Fruit fly (Drosophila melanogaster) whole organism, embryonic: ENCODE measurements around the gene lectin-37Da.

Experiments used
- Blimp-1 ChIP-seq: fragments of 200-800 bp; sonication (Bioruptor generic); optimal IDR thresholded peaks from 3 replicates; lab custom pipeline; 2018; ENCODE audit warnings: missing biosample characterization, missing genetic modification characterization, mild to moderate bottlenecking, moderate library complexity, missing genetic modification reagents
- CG10431 ChIP-seq: fragments of 200-800 bp; sonication (Bioruptor generic); optimal IDR thresholded peaks from 3 replicates; lab custom pipeline; 2018; ENCODE audit warnings: missing biosample characterization, mild to moderate bottlenecking, missing genetic modification characterization
- CG10654 ChIP-seq: fragments of 200-800 bp; sonication (Bioruptor generic); optimal IDR thresholded peaks from 2 replicates; lab custom pipeline; 2016; ENCODE audit warnings: missing biosample characterization, missing genetic modification characterization
- CG12659 ChIP-seq: fragments of 200-800 bp; sonication (Bioruptor generic); optimal IDR thresholded peaks from 3 replicates; lab custom pipeline; 2017; ENCODE audit warnings: mild to moderate bottlenecking, missing biosample characterization, missing genetic modification reagents, missing genetic modification characterization
- CG14014 ChIP-seq: fragments of 200-800 bp; sonication (Bioruptor generic); IDR thresholded peaks from 2 replicates; pipeline ENCODE4 v1.3.6; 2022; ENCODE audit warnings: missing biosample characterization, missing genetic modification characterization
- CG14710 ChIP-seq: fragments of 200-800 bp; sonication (Bioruptor generic); optimal IDR thresholded peaks from 3 replicates; lab custom pipeline; 2019; ENCODE audit warnings: missing biosample characterization, mild to moderate bottlenecking, missing genetic modification characterization, moderate library complexity
- CG14965 ChIP-seq: fragments of 200-800 bp; sonication (Bioruptor generic); optimal IDR thresholded peaks from 2 replicates; lab custom pipeline; 2016; ENCODE audit warnings: missing biosample characterization, missing genetic modification characterization, borderline replicate concordance
- CG17186 ChIP-seq: fragments of 200-800 bp; sonication (Bioruptor generic); optimal IDR thresholded peaks from 3 replicates; lab custom pipeline; 2017; ENCODE audit warnings: missing biosample characterization, missing genetic modification reagents, missing genetic modification characterization
- CG2120 ChIP-seq: fragments of 200-800 bp; sonication (Bioruptor generic); optimal IDR thresholded peaks from 3 replicates; lab custom pipeline; 2016; ENCODE audit warnings: missing biosample characterization, missing genetic modification characterization
- CG31441 ChIP-seq: fragments of 200-800 bp; sonication (Bioruptor generic); IDR thresholded peaks from 2 replicates; pipeline ENCODE4 v1.3.6; 2022; ENCODE audit warnings: missing biosample characterization, missing genetic modification characterization
- CG3407 ChIP-seq: fragments of 200-800 bp; sonication (Bioruptor generic); optimal IDR thresholded peaks from 2 replicates; lab custom pipeline; 2018; ENCODE audit warnings: missing biosample characterization, mild to moderate bottlenecking, missing genetic modification characterization
- CG3726 ChIP-seq: fragments of 200-800 bp; sonication (Bioruptor generic); IDR thresholded peaks from 3 replicates; pipeline ENCODE4, ENCODE4 v1.3.6; 2022; ENCODE audit warnings: missing biosample characterization, missing genetic modification characterization
- CG4404 ChIP-seq: fragments of 200-800 bp; sonication (Bioruptor generic); IDR thresholded peaks from 2 replicates; pipeline ENCODE4 v1.3.6; 2022; ENCODE audit warnings: missing biosample characterization, missing genetic modification characterization
- CG4424 ChIP-seq: fragments of 200-800 bp; sonication (Bioruptor generic); optimal IDR thresholded peaks from 3 replicates; lab custom pipeline; 2016; ENCODE audit warnings: missing biosample characterization, missing genetic modification characterization
- CG6175 ChIP-seq: fragments of 200-800 bp; sonication (Bioruptor generic); IDR thresholded peaks from 3 replicates; pipeline ENCODE4 v1.3.6; 2022; ENCODE audit warnings: missing biosample characterization, missing genetic modification characterization
- CG7556 ChIP-seq: fragments of 200-800 bp; sonication (Bioruptor generic); optimal IDR thresholded peaks from 2 replicates; lab custom pipeline; 2017; ENCODE audit warnings: missing biosample characterization, mild to moderate bottlenecking, missing genetic modification characterization
- CG7839 ChIP-seq: fragments of 200-800 bp; sonication (Bioruptor generic); optimal IDR thresholded peaks from 3 replicates; lab custom pipeline; 2018; ENCODE audit warnings: missing biosample characterization, mild to moderate bottlenecking, missing genetic modification characterization, moderate library complexity
- CG8290 ChIP-seq, 3 experiments: fragments of 200-800 bp; sonication (Bioruptor generic); optimal IDR thresholded peaks; 2 replicates each; lab custom pipeline; 2016 to 2019; ENCODE audit warnings: missing biosample characterization in 3 of 3, missing genetic modification characterization in 3 of 3, mild to moderate bottlenecking in 2 of 3, moderate library complexity in 1 of 3
- CG9932 ChIP-seq: fragments of 200-800 bp; sonication (Bioruptor generic); IDR thresholded peaks from 2 replicates; pipeline ENCODE4 v1.3.6; 2022; ENCODE audit warnings: missing biosample characterization, missing genetic modification characterization
- CrebB ChIP-seq: fragments of 200-800 bp; sonication (Bioruptor generic); optimal IDR thresholded peaks from 3 replicates; lab custom pipeline; 2018; ENCODE audit warnings: missing biosample characterization, mild to moderate bottlenecking, missing genetic modification characterization
- D19B ChIP-seq: fragments of 200-800 bp; sonication (Bioruptor generic); optimal IDR thresholded peaks from 2 replicates; lab custom pipeline; 2017; ENCODE audit warnings: missing biosample characterization, mild to moderate bottlenecking, missing genetic modification characterization
- Dp ChIP-seq: fragments of 200-800 bp; sonication (Bioruptor generic); optimal IDR thresholded peaks from 2 replicates; lab custom pipeline; 2018; ENCODE audit warnings: missing biosample characterization, mild to moderate bottlenecking, missing genetic modification characterization, moderate library complexity
- Ets97D ChIP-seq: fragments of 200-800 bp; sonication (Bioruptor generic); optimal IDR thresholded peaks from 3 replicates; lab custom pipeline; 2016; ENCODE audit warnings: missing biosample characterization, missing genetic modification characterization
- Fer3 ChIP-seq: fragments of 200-800 bp; sonication (Bioruptor generic); optimal IDR thresholded peaks from 2 replicates; lab custom pipeline; 2018; ENCODE audit warnings: missing biosample characterization, mild to moderate bottlenecking, missing genetic modification characterization, moderate library complexity
- Gsc ChIP-seq: fragments of 200-800 bp; sonication (Bioruptor generic); IDR thresholded peaks from 2 replicates; pipeline ENCODE4 v1.3.6; 2022; ENCODE audit warnings: missing biosample characterization, missing genetic modification characterization
- HLH3B ChIP-seq: fragments of 200-800 bp; sonication (Bioruptor generic); IDR thresholded peaks from 2 replicates; pipeline ENCODE4 v1.3.6; 2022; ENCODE audit warnings: missing biosample characterization, missing genetic modification characterization
- Meics ChIP-seq: fragments of 200-800 bp; sonication (Bioruptor generic); optimal IDR thresholded peaks from 2 replicates; lab custom pipeline; 2017; ENCODE audit warnings: missing biosample characterization, mild to moderate bottlenecking, missing genetic modification characterization
- Mes4 ChIP-seq: fragments of 200-800 bp; sonication (Bioruptor generic); optimal IDR thresholded peaks from 2 replicates; lab custom pipeline; 2016; ENCODE audit warnings: missing biosample characterization, missing genetic modification characterization
- Oaz ChIP-seq: fragments of 200-800 bp; sonication (Bioruptor generic); IDR thresholded peaks from 2 replicates; pipeline ENCODE4 v1.3.6; 2022; ENCODE audit warnings: missing biosample characterization, missing genetic modification characterization
- Tbp ChIP-seq: fragments of >200 bp; optimal IDR thresholded peaks from 2 replicates; lab custom pipeline; 2018; ENCODE audit warnings: missing biosample characterization, missing genetic modification characterization
- YL-1 ChIP-seq: fragments of 200-800 bp; sonication (Bioruptor generic); optimal IDR thresholded peaks from 3 replicates; lab custom pipeline; 2017; ENCODE audit warnings: missing biosample characterization, mild to moderate bottlenecking, missing genetic modification characterization
- chn ChIP-seq: fragments of 200-800 bp; sonication (Bioruptor generic); optimal IDR thresholded peaks from 2 replicates; lab custom pipeline; 2016; ENCODE audit warnings: missing biosample characterization, missing genetic modification characterization
- en ChIP-seq: fragments of 200-800 bp; sonication (Bioruptor generic); optimal IDR thresholded peaks from 2 replicates; lab custom pipeline; 2016; ENCODE audit warnings: missing biosample characterization, missing genetic modification characterization
- fd64A ChIP-seq: fragments of 200-800 bp; sonication (Bioruptor generic); optimal IDR thresholded peaks from 3 replicates; lab custom pipeline; 2018; ENCODE audit warnings: missing biosample characterization, mild to moderate bottlenecking, missing genetic modification characterization
- fd96Cb ChIP-seq: fragments of 200-800 bp; sonication (Bioruptor generic); optimal IDR thresholded peaks from 2 replicates; lab custom pipeline; 2018; ENCODE audit warnings: missing biosample characterization, mild to moderate bottlenecking, missing genetic modification characterization, moderate library complexity
- grn ChIP-seq: fragments of 200-800 bp; sonication (Bioruptor generic); optimal IDR thresholded peaks from 3 replicates; lab custom pipeline; 2017; ENCODE audit warnings: missing biosample characterization, missing genetic modification characterization
- jigr1 ChIP-seq: fragments of 200-800 bp; sonication (Bioruptor generic); IDR thresholded peaks from 3 replicates; pipeline ENCODE4 v1.3.6; 2022; ENCODE audit warnings: missing biosample characterization, missing genetic modification characterization
- lilli ChIP-seq: fragments of 200-800 bp; sonication (Bioruptor generic); optimal IDR thresholded peaks from 3 replicates; lab custom pipeline; 2016; ENCODE audit warnings: missing biosample characterization, missing genetic modification characterization
- mirr ChIP-seq: fragments of 200-800 bp; sonication (Bioruptor generic); optimal IDR thresholded peaks from 3 replicates; lab custom pipeline; 2018; ENCODE audit warnings: missing biosample characterization, mild to moderate bottlenecking, missing genetic modification characterization
- nom ChIP-seq: fragments of 200-800 bp; sonication (Bioruptor generic); optimal IDR thresholded peaks from 2 replicates; lab custom pipeline; 2017; ENCODE audit warnings: missing biosample characterization, missing genetic modification characterization, mild to moderate bottlenecking, moderate library complexity, missing genetic modification reagents
- peb ChIP-seq: fragments of 200-800 bp; sonication (Bioruptor generic); IDR thresholded peaks from 2 replicates; pipeline ENCODE4 v1.3.6; 2022; ENCODE audit warnings: missing biosample characterization, missing genetic modification characterization
- pita ChIP-seq: fragments of 200-800 bp; sonication (Bioruptor generic); optimal IDR thresholded peaks from 2 replicates; lab custom pipeline; 2017; ENCODE audit warnings: missing biosample characterization, mild to moderate bottlenecking, missing genetic modification characterization
- pros ChIP-seq: fragments of 200-800 bp; sonication (Bioruptor generic); optimal IDR thresholded peaks from 3 replicates; lab custom pipeline; 2019; ENCODE audit warnings: missing biosample characterization, mild to moderate bottlenecking, missing genetic modification characterization, moderate library complexity
- ro ChIP-seq: fragments of 200-800 bp; sonication (Bioruptor generic); IDR thresholded peaks from 2 replicates; pipeline ENCODE4 v1.3.6; 2022; ENCODE audit warnings: missing biosample characterization, missing genetic modification characterization
- scrt ChIP-seq: fragments of 200-800 bp; sonication (Bioruptor generic); optimal IDR thresholded peaks from 2 replicates; lab custom pipeline; 2018; ENCODE audit warnings: missing biosample characterization, mild to moderate bottlenecking, missing genetic modification characterization, moderate library complexity
- sug ChIP-seq: fragments of 200-800 bp; optimal IDR thresholded peaks from 2 replicates; lab custom pipeline; 2019; ENCODE audit warnings: missing biosample characterization, mild to moderate bottlenecking, missing genetic modification characterization, moderate library complexity
- tap ChIP-seq: fragments of 200-800 bp; optimal IDR thresholded peaks from 3 replicates; lab custom pipeline; 2019; ENCODE audit warnings: missing biosample characterization, mild to moderate bottlenecking, missing genetic modification characterization, moderate library complexity
- tio ChIP-seq: fragments of 200-800 bp; sonication (Bioruptor generic); optimal IDR thresholded peaks from 2 replicates; lab custom pipeline; 2017; ENCODE audit warnings: missing biosample characterization, missing genetic modification characterization, inconsistent platforms
- vfl ChIP-seq: fragments of 200-800 bp; sonication (Bioruptor generic); optimal IDR thresholded peaks from 2 replicates; lab custom pipeline; 2016; ENCODE audit warnings: missing biosample characterization, missing genetic modification characterization
- wek ChIP-seq: fragments of 200-800 bp; sonication (Bioruptor generic); optimal IDR thresholded peaks from 3 replicates; lab custom pipeline; 2018; ENCODE audit warnings: missing biosample characterization, mild to moderate bottlenecking, missing genetic modification characterization, moderate library complexity

Gene lectin-37Da

DNA sequence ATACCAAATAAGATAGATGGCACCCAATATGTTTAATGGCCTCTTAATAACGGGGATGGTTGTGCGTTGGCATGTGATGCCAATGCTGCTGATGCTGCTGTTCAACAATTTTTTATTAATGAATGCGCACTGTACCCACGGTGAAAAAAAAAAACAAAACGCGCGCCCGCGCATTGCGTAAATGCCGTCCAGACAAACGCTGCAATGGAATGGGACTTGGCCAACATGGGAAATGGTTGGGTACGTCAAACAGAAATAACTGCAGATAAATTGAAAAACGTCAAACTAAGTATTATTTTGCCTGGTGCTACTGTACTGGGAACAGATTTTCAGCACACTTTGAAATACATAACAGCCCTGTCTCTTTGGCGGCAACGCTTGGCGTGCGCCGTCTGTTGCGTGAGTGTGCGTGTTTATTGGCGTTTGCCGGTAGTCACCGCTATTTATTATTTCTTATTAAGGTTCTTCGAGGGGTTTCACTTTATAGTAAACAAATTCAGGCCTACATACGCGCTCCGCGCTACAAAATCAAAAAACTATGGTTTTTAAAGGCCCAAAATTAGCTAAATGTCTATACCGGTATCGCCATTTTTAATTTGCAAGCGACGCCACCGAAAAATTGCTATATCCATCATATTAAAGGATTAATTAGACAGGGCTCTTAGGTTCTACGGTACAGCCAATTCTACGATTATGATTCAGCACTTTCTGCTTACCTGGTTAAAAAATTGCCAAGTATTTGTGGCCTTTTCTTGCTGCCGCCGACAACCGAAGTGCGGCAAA, 34.6 kb downstream of the lectin-37Da start (continued):
- TF ChIP-seq Dp (GFP tag; lab: Kevin White, UChicago) (peak; percentile 57), Meics (GFP tag; lab: Kevin White, UChicago) (peak; percentile 23), grn (GFP tag; lab: Kevin White, UChicago) (no peak), Mes4 (GFP tag; lab: Kevin White, UChicago) (no peak), CG7839 (peak; percentile 32), CG2120 (GFP tag; lab: Kevin White, UChicago) (peak; percentile 43), Oaz (GFP tag; lab: Robert Waterston, UW) (no peak), CG3726 (no peak), Fer3 (no peak), CG9932 (GFP tag; lab: Robert Waterston, UW) (no peak; the same call in 1 of the 2 replicates), jigr1 (GFP tag; lab: Robert Waterston, UW) (no peak), tio (GFP tag; lab: Kevin White, UChicago) (no peak), CG12659 (GFP tag; lab: Kevin White, UChicago) (no peak), chn (GFP tag; lab: Kevin White, UChicago) (peak; percentile 39), CG14965 (no peak), CG17186 (GFP tag; lab: Kevin White, UChicago) (no peak), Blimp-1 (GFP tag; lab: Kevin White, UChicago) (peak; percentile 4), scrt (GFP tag; lab: Kevin White, UChicago) (no peak), ro (no peak), fd64A (GFP tag; lab: Kevin White, UChicago) (no peak), peb (GFP tag; lab: Robert Waterston, UW) (no peak), mirr (no peak), CG10654 (GFP tag; lab: Kevin White, UChicago) (no peak), CG14014 (GFP tag; lab: Robert Waterston, UW) (0 out of 2 replicates have a peak, but pooled peaks have one; percentile 42), pros (GFP tag; lab: Kevin White, UChicago) (no peak), YL-1 (GFP tag; lab: Kevin White, UChicago) (no peak), wek (GFP tag; lab: Kevin White, UChicago) (no peak), CG10431 (GFP tag; lab: Kevin White, UChicago) (no peak), CG4424 (GFP tag; lab: Kevin White, UChicago) (no peak), sug (tag; lab: Kevin White, UChicago) (no peak), HLH3B (no peak), CG4404 (GFP tag; lab: Robert Waterston, UW) (no peak), CG6175 (GFP tag; lab: Robert Waterston, UW) (no peak), Ets97D (no peak), vfl (GFP tag; lab: Kevin White, UChicago) (no peak), en (GFP tag; lab: Kevin White, UChicago) (no peak), D19B (no peak), pita (GFP tag; lab: Kevin White, UChicago) (no peak), CG7556 (GFP tag; lab: Kevin White, UChicago) (no peak), CrebB (tag; lab: Kevin White, UChicago) (no peak), fd96Cb (tag; lab: Kevin White, UChicago) (no peak), CG31441 (GFP tag; lab: Robert Waterston, UW) (0 out of 2 replicates have a peak, but pooled peaks have one; percentile 16), CG14710 (tag; lab: Kevin White, UChicago) (no peak), CG8290 (GFP tag; optimal IDR thresholded peaks at IDR 0.05; lab: Kevin White, UChicago) (no peak), CG8290 (tag; optimal IDR thresholded peaks at IDR 0.05; lab: Kevin White, UChicago) (no peak), tap (no peak), CG3407 (no peak), nom (GFP tag; lab: Kevin White, UChicago) (no peak), Tbp (GFP tag; lab: Kevin White, UChicago) (no peak), Gsc (GFP tag; lab: Robert Waterston, UW) (no peak), lilli (GFP tag; lab: Kevin White, UChicago) (peak; percentile 40)
